Worm (Caenorhabditis elegans) whole organism, L1 larva: ENCODE data around the gene slo-1.
A peak's percentile ranks its signal among the peaks of the same experiment; 100 is the strongest.

Experiments used
- aly-2 ChIP-seq: fragments of 150-350 bp; optimal IDR thresholded peaks from 2 replicates; lab custom pipeline; 2014; ENCODE audit warnings: missing biosample characterization, missing genetic modification characterization
- ceh-63 ChIP-seq: fragments of 200-800 bp; sonication (Bioruptor generic); optimal IDR thresholded peaks from 2 replicates; lab custom pipeline; 2018; ENCODE audit warnings: mild to moderate bottlenecking, missing genetic modification characterization, missing compliant biosample characterization
- ceh-8 ChIP-seq: fragments of 200-800 bp; sonication (Bioruptor generic); optimal IDR thresholded peaks from 2 replicates; lab custom pipeline; 2018; ENCODE audit warnings: mild to moderate bottlenecking, missing genetic modification characterization, moderate library complexity, missing compliant biosample characterization
- ceh-90 ChIP-seq: sonication (generic microtip); optimal IDR thresholded peaks from 2 replicates; lab custom pipeline; 2016; ENCODE audit warnings: missing genetic modification characterization, missing compliant biosample characterization
- dpl-1 ChIP-seq, 3 experiments: fragments of 150-350 bp in 2 of 3; sonication (generic microtip) in 1 of 3; optimal IDR thresholded peaks; 2 replicates each; lab custom pipeline; 2014 to 2017; ENCODE audit warnings: missing biosample characterization in 3 of 3, missing genetic modification characterization in 3 of 3, missing genetic modification reagents in 3 of 3
- efl-1 ChIP-seq, 4 experiments: fragments of 150-350 bp; optimal IDR thresholded peaks in 3 of 4; peaks in 1 of 4; 1 replicate in 1 of 4; 2 replicates in 3 of 4; lab custom pipeline; 2014; ENCODE audit warnings: missing biosample characterization in 2 of 4, missing genetic modification characterization in 2 of 4, missing genetic modification reagents in 2 of 4
- efl-3 ChIP-seq: fragments of 200-800 bp; sonication (Bioruptor generic); optimal IDR thresholded peaks from 2 replicates; lab custom pipeline; 2018; ENCODE audit warnings: mild to moderate bottlenecking, missing genetic modification characterization, missing compliant biosample characterization
- elt-3 ChIP-seq, 6 experiments: fragments of 150-350 bp in 1 of 6; sonication (generic microtip); optimal IDR thresholded peaks; 2 replicates each; lab custom pipeline; 2017 to 2018; ENCODE audit warnings: missing biosample characterization in 6 of 6, missing genetic modification characterization in 6 of 6, inconsistent platforms in 1 of 6
- fkh-10 ChIP-seq: sonication (generic microtip); optimal IDR thresholded peaks from 2 replicates; lab custom pipeline; 2017; ENCODE audit warnings: missing biosample characterization, missing genetic modification reagents, missing genetic modification characterization
- grh-1 ChIP-seq: fragments of 200-800 bp; sonication (Bioruptor generic); IDR thresholded peaks from 2 replicates; pipeline ENCODE4 v1.3.6; 2022; ENCODE audit warnings: missing genetic modification reagents, missing genetic modification characterization, missing compliant biosample characterization
- hlh-4 ChIP-seq: sonication (generic microtip); optimal IDR thresholded peaks from 2 replicates; lab custom pipeline; 2016; ENCODE audit warnings: mild to moderate bottlenecking, missing genetic modification characterization, missing compliant biosample characterization
- isw-1 ChIP-seq: fragments of 200-800 bp; sonication (Bioruptor generic); IDR thresholded peaks from 2 replicates; pipeline ENCODE4 v1.3.6; 2022; ENCODE audit warnings: missing genetic modification characterization, missing compliant biosample characterization
- lin-15B ChIP-seq: fragments of 150-350 bp; sonication (generic microtip); optimal IDR thresholded peaks from 3 replicates; lab custom pipeline; 2014; ENCODE audit warnings: missing biosample characterization, missing genetic modification characterization
- mab-9 ChIP-seq: fragments of 200-800 bp; sonication (Bioruptor generic); IDR thresholded peaks from 2 replicates; pipeline ENCODE4 v1.3.6; 2022; ENCODE audit warnings: missing genetic modification reagents, missing genetic modification characterization, missing compliant biosample characterization
- mdl-1 ChIP-seq, 2 experiments: fragments of 150-350 bp; optimal IDR thresholded peaks; 2 replicates each; lab custom pipeline; 2014 to 2017; ENCODE audit warnings: missing biosample characterization in 2 of 2, missing genetic modification characterization in 2 of 2, inconsistent platforms in 1 of 2
- mef-2 ChIP-seq: fragments of 150-350 bp; optimal IDR thresholded peaks from 2 replicates; lab custom pipeline; 2014; ENCODE audit warnings: missing biosample characterization, missing genetic modification characterization
- nhr-237 ChIP-seq: fragments of 150-350 bp; optimal IDR thresholded peaks from 2 replicates; lab custom pipeline; 2014; ENCODE audit warnings: missing biosample characterization, missing genetic modification characterization
- nhr-47 ChIP-seq: sonication (generic microtip); optimal IDR thresholded peaks from 2 replicates; lab custom pipeline; 2016; ENCODE audit warnings: mild to moderate bottlenecking, missing genetic modification characterization, moderate library complexity, missing compliant biosample characterization
- nhr-71 ChIP-seq: sonication (generic microtip); optimal IDR thresholded peaks from 2 replicates; lab custom pipeline; 2016; ENCODE audit warnings: mild to moderate bottlenecking, missing genetic modification characterization, moderate library complexity, missing compliant biosample characterization
- nhr-76 ChIP-seq: sonication (generic microtip); optimal IDR thresholded peaks from 2 replicates; lab custom pipeline; 2017; ENCODE audit warnings: missing biosample characterization, missing genetic modification characterization
- nhr-77 ChIP-seq: fragments of 150-350 bp; optimal IDR thresholded peaks from 2 replicates; lab custom pipeline; 2014; ENCODE audit warnings: missing biosample characterization, missing genetic modification characterization
- nhr-85 ChIP-seq: sonication (generic microtip); peaks from one replicate; lab custom pipeline; 2016; ENCODE audit warnings: missing genetic modification characterization, inconsistent platforms, missing compliant biosample characterization
- nhr-90 ChIP-seq: sonication (generic microtip); optimal IDR thresholded peaks from 2 replicates; lab custom pipeline; 2016; ENCODE audit warnings: mild to moderate bottlenecking, missing genetic modification characterization, missing compliant biosample characterization; ENCODE audit not compliant: poor library complexity
- pag-3 ChIP-seq: sonication (generic microtip); optimal IDR thresholded peaks from 2 replicates; lab custom pipeline; 2017; ENCODE audit warnings: missing genetic modification characterization, mild to moderate bottlenecking, missing compliant biosample characterization, antibody characterized with exemption, borderline replicate concordance; ENCODE audit not compliant: insufficient read depth
- pqm-1 ChIP-seq: sonication (generic microtip); optimal IDR thresholded peaks from 3 replicates; lab custom pipeline; 2017; ENCODE audit warnings: missing biosample characterization, missing genetic modification characterization
- sox-4 ChIP-seq: sonication (generic microtip); optimal IDR thresholded peaks from 2 replicates; lab custom pipeline; 2016; ENCODE audit warnings: missing genetic modification characterization, missing compliant biosample characterization
- sup-37 ChIP-seq: fragments of 200-800 bp; sonication (Bioruptor generic); optimal IDR thresholded peaks from 2 replicates; lab custom pipeline; 2018; ENCODE audit warnings: mild to moderate bottlenecking, missing genetic modification characterization, missing compliant biosample characterization
- unc-30 ChIP-seq: sonication (generic microtip); optimal IDR thresholded peaks from 2 replicates; lab custom pipeline; 2017; ENCODE audit warnings: missing biosample characterization, missing genetic modification characterization
- unc-86 ChIP-seq: sonication (generic microtip); optimal IDR thresholded peaks from 2 replicates; lab custom pipeline; 2016; ENCODE audit warnings: missing genetic modification characterization, missing compliant biosample characterization
- unc-98 ChIP-seq: fragments of 200-800 bp; sonication (Bioruptor generic); IDR thresholded peaks from 2 replicates; pipeline ENCODE4 v1.3.6; 2022; ENCODE audit warnings: missing genetic modification characterization, missing compliant biosample characterization
- ztf-4 ChIP-seq: fragments of 150-350 bp; optimal IDR thresholded peaks from 2 replicates; lab custom pipeline; 2014; ENCODE audit warnings: missing biosample characterization, missing genetic modification characterization

Gene slo-1

DNA sequence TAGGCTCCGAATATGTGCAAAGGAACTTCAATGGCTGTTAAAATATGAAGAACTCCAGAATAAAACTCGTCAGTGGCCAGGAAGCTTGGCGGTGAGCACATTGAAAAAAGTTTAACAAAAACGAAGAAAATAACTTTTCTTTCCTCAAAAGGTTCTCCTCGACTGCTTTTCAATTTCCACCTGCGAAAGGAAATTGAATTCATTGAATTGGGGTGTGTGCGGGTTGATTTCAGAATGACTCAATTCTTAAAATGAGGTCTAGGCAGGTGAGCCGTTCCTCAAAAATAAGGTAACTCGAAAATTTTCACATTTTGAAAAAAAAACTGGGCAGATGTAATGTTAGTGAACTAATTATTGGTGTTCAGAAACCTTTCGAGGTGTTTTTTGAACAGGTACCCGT, 18.6 kb upstream of the slo-1 start, which contains the start of gene srh-182:
TSS of gene srh-182 (minus strand) at position 101 of the 400 bp plus-strand sequence.
- TF ChIP-seq hlh-4 (peak; percentile 41), mab-9 (GFP tag; lab: Robert Waterston, UW) (no peak)

DNA sequence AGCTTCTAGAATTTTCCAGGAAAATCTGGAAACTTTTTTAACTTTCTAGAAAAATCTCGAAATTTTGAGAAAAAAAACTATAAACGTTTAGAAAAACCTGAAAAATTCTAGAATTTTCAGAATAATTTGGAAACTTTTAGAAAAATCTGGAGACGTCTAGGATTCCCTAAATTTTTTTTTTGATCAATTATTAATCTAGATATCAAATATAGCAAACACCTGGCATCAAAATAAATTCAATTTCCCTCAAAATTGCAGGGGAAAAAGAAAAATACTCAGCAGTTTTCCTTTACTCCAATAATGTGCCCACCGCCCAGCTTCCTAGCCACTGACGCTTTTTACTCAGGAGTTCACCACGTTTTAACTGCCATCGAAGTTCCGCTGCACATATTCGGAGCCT, 17.8 kb upstream of the slo-1 start, which contains the start of gene srh-181:
TSS of gene srh-181 (plus strand) at position 301 of the 400 bp plus-strand sequence.
- TF ChIP-seq nhr-71 (tag; lab: Kevin White, UChicago) (no peak), grh-1 (GFP tag; lab: Robert Waterston, UW) (no peak), unc-30 (no peak), pag-3 (no peak), isw-1 (GFP tag; lab: Robert Waterston, UW) (no peak), efl-1 (optimal IDR thresholded peaks at IDR 0.05; lab: Kevin White, UChicago) (no peak), efl-1 (GFP tag; optimal IDR thresholded peaks at IDR 0.05 in 1 of 2; lab: Kevin White, UChicago) (no peak), mef-2 (tag; lab: Kevin White, UChicago) (no peak), unc-86 (tag; lab: Kevin White, UChicago) (no peak), ztf-4 (tag; lab: Kevin White, UChicago) (no peak), sox-4 (tag; lab: Kevin White, UChicago) (no peak), lin-15B (tag; lab: Kevin White, UChicago) (no peak), ceh-90 (no peak), fkh-10 (GFP tag; lab: Kevin White, UChicago) (no peak), efl-3 (no peak), aly-2 (tag; lab: Kevin White, UChicago) (no peak), nhr-76 (tag; lab: Kevin White, UChicago) (no peak), nhr-47 (tag; lab: Kevin White, UChicago) (no peak)

DNA sequence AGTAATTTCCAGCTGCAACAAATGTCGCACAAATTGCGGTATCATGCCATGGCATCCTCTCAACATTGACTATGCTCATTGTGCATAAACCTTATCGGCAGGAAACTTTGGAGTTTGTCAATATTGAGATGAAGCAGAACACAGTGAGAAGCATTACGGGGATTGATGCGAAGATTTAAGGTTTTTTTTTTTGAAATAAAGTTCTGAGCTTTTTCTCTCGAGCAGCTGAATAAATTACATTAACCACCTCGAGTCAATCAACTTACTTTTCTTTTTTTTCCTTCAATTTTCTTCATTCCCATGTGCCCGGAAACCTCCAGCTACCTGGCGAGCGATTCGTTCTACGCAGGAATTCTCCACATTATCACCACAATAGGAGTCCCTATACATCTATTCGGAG, 16.0 kb upstream of the slo-1 start, which contains the start of gene srh-179:
TSS of gene srh-179 (plus strand) at position 301 of the 400 bp plus-strand sequence.
- TF ChIP-seq unc-98 (GFP tag; lab: Robert Waterston, UW), result no peak
- TF ChIP-seq lin-15B (tag; lab: Kevin White, UChicago), result no peak
- no peak for TF ChIP-seq nhr-76 (tag; lab: Kevin White, UChicago)
- TF ChIP-seq sup-37 (GFP tag; lab: Kevin White, UChicago), result no peak
- TF ChIP-seq mef-2 (tag; lab: Kevin White, UChicago), result no peak
- TF ChIP-seq nhr-237 (tag; lab: Kevin White, UChicago), result no peak
- no peak for TF ChIP-seq sox-4 (tag; lab: Kevin White, UChicago)
- no peak for TF ChIP-seq fkh-10 (GFP tag; lab: Kevin White, UChicago)
- TF ChIP-seq nhr-85 (tag; lab: Kevin White, UChicago), result no peak
- no peak for TF ChIP-seq nhr-90
- no peak for TF ChIP-seq mdl-1 (tag; optimal IDR thresholded peaks at IDR 0.05; lab: Kevin White, UChicago)
- no peak for TF ChIP-seq dpl-1 (GFP tag; optimal IDR thresholded peaks at IDR 0.05; lab: Kevin White, UChicago)
- TF ChIP-seq ceh-8 (GFP tag; lab: Kevin White, UChicago), result no peak

DNA sequence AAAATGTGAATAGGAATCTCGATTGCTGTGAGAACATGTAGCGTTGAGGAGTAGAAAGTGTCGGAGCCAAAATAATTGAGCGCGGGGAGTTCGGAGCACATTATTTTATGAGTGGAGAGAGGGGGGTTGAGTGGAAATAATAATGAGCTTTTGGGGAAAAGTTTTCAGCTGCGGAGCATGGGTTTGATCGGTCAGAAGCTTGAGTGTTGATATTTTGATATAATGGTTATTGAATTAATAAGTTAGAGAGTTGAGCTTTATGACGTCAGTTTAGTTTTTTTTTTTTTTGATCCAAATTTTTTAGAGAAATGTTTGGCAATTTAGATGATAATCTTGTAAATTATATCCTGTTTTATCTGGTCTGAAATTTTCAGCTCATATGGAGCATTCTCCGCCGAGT, 11.8 kb upstream of the slo-1 start, which contains the start of gene srh-178:
TSS of gene srh-178 (minus strand) at position 101 of the 400 bp plus-strand sequence.
- TF ChIP-seq efl-3, result no peak
- no peak for TF ChIP-seq nhr-77 (tag; lab: Kevin White, UChicago)
- no peak for TF ChIP-seq pqm-1
- TF ChIP-seq, all 84 proteins: peak for 0

DNA sequence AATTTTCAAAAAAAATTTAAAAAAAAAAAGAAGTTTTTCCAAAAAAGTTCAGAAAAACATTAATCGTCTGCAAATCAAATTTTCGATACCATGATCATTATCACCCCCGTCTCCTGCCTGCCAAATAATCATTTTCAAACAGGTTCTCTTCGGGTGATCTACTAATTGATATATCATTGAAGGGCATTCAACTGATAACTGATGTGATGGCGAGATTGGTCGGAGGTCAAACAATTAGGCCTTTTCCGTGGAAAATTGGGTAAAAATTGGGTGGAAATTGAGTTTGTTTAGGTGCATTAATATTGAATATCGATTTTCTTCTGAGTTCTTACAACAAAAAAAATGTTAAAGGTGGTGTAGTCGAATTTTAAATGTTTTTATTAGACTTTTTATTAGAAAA, 4.9 kb upstream of the slo-1 start, which contains the start of gene Y51A2D.18:
TSS of gene Y51A2D.18 (minus strand) at position 101 of the 400 bp plus-strand sequence.
- TF ChIP-seq ceh-63 (GFP tag; lab: Kevin White, UChicago) (no peak), elt-3 (tag; optimal IDR thresholded peaks at IDR 0.05; lab: Kevin White, UChicago) (peak in 3 of 6 experiments; percentile 12 to 31 (median 24))
